Worm (Caenorhabditis elegans): ENCODE results near the gene old-2.

DNA sequence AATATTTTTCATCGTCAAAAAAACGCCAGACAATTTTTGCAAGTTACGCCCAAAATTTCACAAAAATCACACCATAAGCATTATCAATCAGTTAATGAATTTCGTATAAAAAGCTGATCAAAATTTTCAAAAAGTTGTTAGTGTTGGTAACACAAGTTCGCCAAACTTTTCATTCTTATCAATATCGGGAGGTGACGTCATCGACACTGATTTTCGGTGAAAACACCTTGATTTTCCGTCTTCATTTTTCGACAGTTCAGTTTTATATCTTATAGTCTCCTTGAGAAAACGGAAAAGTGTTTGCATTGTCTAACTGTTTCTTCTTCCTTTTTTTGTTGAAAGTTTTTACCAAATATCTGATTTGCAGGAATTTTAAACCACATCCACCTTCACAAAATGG, 31.4 kb upstream of the old-2 start, which contains the start of gene C08H9.15:
- no peak for TF ChIP-seq tra-4 (tag; optimal IDR thresholded peaks at IDR 0.05)
- no peak for TF ChIP-seq sea-1 (GFP tag; conservative IDR thresholded peaks at IDR 0.05)
- no peak for TF ChIP-seq F13C5.2 (tag; optimal IDR thresholded peaks at IDR 0.05)
- TF ChIP-seq ama-1 (optimal IDR thresholded peaks at IDR 0.05), result no peak
- no peak for TF ChIP-seq aly-1 (tag; optimal IDR thresholded peaks at IDR 0.05)
- TF ChIP-seq ceh-36 (tag; optimal IDR thresholded peaks at IDR 0.05), result no peak
- TF ChIP-seq pes-1 (GFP tag; IDR thresholded peaks at IDR 0.05), result no peak
- no peak for TF ChIP-seq hmbx-1 (tag; optimal IDR thresholded peaks at IDR 0.05)
- no peak for TF ChIP-seq ceh-13 (GFP tag; optimal IDR thresholded peaks at IDR 0.05)
- no peak for TF ChIP-seq tbx-37 (GFP tag; conservative IDR thresholded peaks at IDR 0.05)
